Worm (Caenorhabditis elegans): Measurements from ENCODE around the gene C02F5.14.
A peak's percentile ranks its signal among the peaks of the same experiment; 100 is the strongest.

The C02F5.14 gene

DNA sequence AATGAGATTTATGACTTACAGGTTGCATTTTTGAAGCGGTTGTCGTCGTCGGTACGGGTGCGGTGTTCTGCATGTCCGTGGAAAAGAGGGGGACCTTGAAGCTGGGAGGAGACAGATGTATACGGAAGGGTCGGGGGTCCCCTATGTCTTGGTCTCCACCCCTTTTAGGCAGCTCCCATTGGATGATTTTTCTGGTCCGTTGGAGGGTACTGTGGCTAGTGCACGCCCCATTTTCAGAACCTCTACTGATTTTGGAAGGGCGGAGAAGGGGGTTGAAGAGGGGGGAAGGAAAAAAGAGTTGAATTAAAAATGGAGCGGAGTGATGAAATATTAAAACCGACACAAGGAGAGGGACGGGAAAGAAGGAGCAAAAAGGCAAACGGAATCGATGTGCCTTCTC, 19.1 kb downstream of the C02F5.14 start, which contains the start of gene unc-86:
Gene unc-86, minus strand, starts transcription at position 113 of the 400 bp plus-strand sequence.
- TF ChIP-seq egl-27 (tag; optimal IDR thresholded peaks at IDR 0.05) = no peak
- TF ChIP-seq aha-1 (tag) = peak; percentile 2

DNA sequence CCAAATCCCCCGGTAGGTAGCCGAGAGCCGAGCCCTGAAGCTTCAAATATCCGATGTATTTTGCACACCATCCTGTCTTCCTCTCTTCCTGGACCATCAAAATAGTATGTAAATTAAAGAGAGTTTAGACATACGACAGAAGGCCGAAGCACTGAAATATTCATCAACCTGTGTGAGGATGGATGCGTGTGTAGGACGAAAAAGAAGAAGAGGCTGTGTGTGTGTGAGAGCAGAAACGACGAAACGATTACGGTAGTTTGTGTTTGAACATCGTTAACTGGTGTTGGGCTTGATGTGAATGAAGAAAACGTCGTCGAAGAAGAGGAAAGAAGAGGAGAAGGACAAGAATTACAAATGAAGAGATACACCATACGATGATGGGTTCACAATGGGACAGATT, 23.8 kb downstream of the C02F5.14 start:
- TF ChIP-seq aha-1 (tag) (peak; percentile 29), unc-62 (GFP tag; optimal IDR thresholded peaks at IDR 0.05 in 1 of 2) (peak in 1 of 2 experiments; percentile 59), unc-62 (tag; optimal IDR thresholded peaks at IDR 0.05) (no peak), ces-1 (GFP tag; optimal IDR thresholded peaks at IDR 0.05) (no peak)

DNA sequence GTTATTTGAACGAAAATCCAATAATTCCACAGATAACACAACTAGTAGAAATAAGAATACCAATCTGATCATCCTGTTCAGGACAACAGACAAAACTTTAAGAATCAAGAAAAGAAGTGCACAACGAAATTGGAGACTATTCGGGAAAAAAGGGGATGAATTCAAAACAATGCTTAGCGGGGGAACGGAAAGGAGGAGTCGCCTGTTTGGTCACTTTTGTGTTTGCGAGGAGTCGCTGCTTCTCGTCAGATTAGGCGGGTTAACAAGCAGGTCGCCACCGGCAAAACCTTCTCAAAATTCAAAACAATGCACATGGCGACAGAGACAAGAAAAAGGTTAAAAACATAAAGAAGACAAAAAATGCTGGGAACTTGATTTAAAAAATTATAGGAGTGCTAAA, 25.5 kb downstream of the C02F5.14 start, which contains the start of gene C30A5.10:
Gene C30A5.10, minus strand, starts transcription at position 101 of the 400 bp plus-strand sequence.
- TF ChIP-seq nhr-41 (GFP tag; IDR thresholded peaks at IDR 0.05) = no peak
- TF ChIP-seq unc-62 (GFP tag; optimal IDR thresholded peaks at IDR 0.05 in 1 of 2) = peak in 1 of 2 experiments; percentile 16
- no peak for TF ChIP-seq unc-62 (tag; optimal IDR thresholded peaks at IDR 0.05)
- no peak for TF ChIP-seq T20F7.1 (GFP tag; optimal IDR thresholded peaks at IDR 0.05)
- TF ChIP-seq ceh-44 (GFP tag; IDR thresholded peaks at IDR 0.05) = no peak

DNA sequence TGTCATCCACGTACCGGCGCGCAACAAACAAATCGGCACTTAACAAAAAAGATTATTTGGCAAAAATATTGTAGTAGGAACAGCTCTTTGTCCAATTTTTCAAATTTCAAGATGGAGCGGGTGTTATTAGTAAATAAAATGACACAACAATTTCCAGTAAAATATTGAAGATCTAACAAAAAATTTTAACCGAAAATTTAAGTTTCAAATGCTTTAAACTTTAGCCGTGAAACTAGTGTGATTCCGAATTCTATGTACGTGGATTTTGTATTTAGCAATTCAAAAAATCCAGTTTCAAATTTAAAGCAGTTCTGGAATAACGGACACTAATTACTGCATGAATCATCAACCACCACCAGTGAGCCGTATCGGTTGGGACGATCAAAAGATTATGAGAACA, 32.6 kb downstream of the C02F5.14 start, which contains the start of gene snb-5:
Gene snb-5, plus strand, starts transcription at position 301 of the 400 bp plus-strand sequence.
- TF ChIP-seq ZK337.2 (GFP tag; IDR thresholded peaks at IDR 0.05) (no peak), ztf-11 (tag; optimal IDR thresholded peaks at IDR 0.05) (no peak), mdl-1 (tag; optimal IDR thresholded peaks at IDR 0.05) (no peak), nhr-42 (GFP tag; IDR thresholded peaks at IDR 0.05) (no peak), lin-13 (GFP tag; optimal IDR thresholded peaks at IDR 0.05) (no peak), madf-9 (GFP tag; conservative IDR thresholded peaks at IDR 0.05) (no peak), jun-1 (tag; optimal IDR thresholded peaks at IDR 0.05) (no peak), unc-130 (GFP tag; optimal IDR thresholded peaks at IDR 0.05) (no peak), set-16 (GFP tag; IDR thresholded peaks at IDR 0.05) (no peak), dmd-9 (GFP tag; IDR thresholded peaks at IDR 0.05) (no peak), hif-1 (tag; optimal IDR thresholded peaks at IDR 0.05) (no peak), zfp-2 (tag; optimal IDR thresholded peaks at IDR 0.05) (no peak), gei-8 (GFP tag; optimal IDR thresholded peaks at IDR 0.05) (no peak), snpc-4 (tag; optimal IDR thresholded peaks at IDR 0.05) (no peak), sdz-12 (GFP tag; optimal IDR thresholded peaks at IDR 0.05) (no peak), Y105C5A.15 (GFP tag; IDR thresholded peaks at IDR 0.05) (no peak)

DNA sequence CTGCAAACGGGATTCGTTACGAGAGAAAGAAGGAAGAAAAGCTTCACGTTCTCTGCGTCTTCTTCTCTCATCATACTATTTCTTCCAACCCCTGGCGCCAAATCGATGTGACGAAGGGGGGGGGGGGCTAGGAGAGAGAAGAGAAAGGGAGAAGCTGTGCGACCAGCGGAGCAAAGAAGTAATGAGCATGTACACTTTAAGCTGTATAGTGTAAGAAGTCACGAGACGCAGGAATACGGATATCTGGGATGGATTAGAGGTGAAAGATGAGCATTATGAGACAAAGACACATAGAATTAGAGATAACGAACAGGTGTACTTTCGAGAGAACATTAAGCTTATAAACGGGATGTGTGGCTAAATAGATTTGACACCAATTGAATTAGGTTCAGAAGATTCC, 33.6 kb downstream of the C02F5.14 start:
- no peak for TF ChIP-seq fos-1 (tag; optimal IDR thresholded peaks at IDR 0.05)
- TF ChIP-seq lim-7 (GFP tag; IDR thresholded peaks at IDR 0.05) = no peak
- no peak for TF ChIP-seq sdz-12 (GFP tag; optimal IDR thresholded peaks at IDR 0.05)
- TF ChIP-seq snpc-1.2 (GFP tag; IDR thresholded peaks at IDR 0.05) = no peak
- TF ChIP-seq hlh-11 (tag; optimal IDR thresholded peaks at IDR 0.05) = no peak
- peak; percentile 63 for TF ChIP-seq rbr-2 (tag; optimal IDR thresholded peaks at IDR 0.05)
- no peak for TF ChIP-seq F26F4.8 (GFP tag; conservative IDR thresholded peaks at IDR 0.05)
- no peak for TF ChIP-seq spr-3 (GFP tag; optimal IDR thresholded peaks at IDR 0.05)
- TF ChIP-seq dmd-6 (GFP tag; IDR thresholded peaks at IDR 0.05) = 0 out of 2 replicates have a peak, but pooled peaks have one; percentile 8
- TF ChIP-seq D1046.2 (GFP tag; IDR thresholded peaks at IDR 0.05) = no peak
- no peak for TF ChIP-seq zip-2 (tag; optimal IDR thresholded peaks at IDR 0.05)
- no peak for TF ChIP-seq nhr-111 (GFP tag; optimal IDR thresholded peaks at IDR 0.05)
- no peak for TF ChIP-seq T20F7.1 (GFP tag; optimal IDR thresholded peaks at IDR 0.05)
- no peak for TF ChIP-seq ces-1 (GFP tag; optimal IDR thresholded peaks at IDR 0.05)
- TF ChIP-seq ztf-11 (tag; optimal IDR thresholded peaks at IDR 0.05) = no peak
- TF ChIP-seq lir-3 (tag; optimal IDR thresholded peaks at IDR 0.05) = no peak
- TF ChIP-seq nhr-11 (tag; optimal IDR thresholded peaks at IDR 0.05) = peak; percentile 45
- TF ChIP-seq php-3 (GFP tag; IDR thresholded peaks at IDR 0.05) = no peak
- no peak for TF ChIP-seq spr-1 (tag; optimal IDR thresholded peaks at IDR 0.05)
- TF ChIP-seq mdl-1 (tag; optimal IDR thresholded peaks at IDR 0.05) = no peak
- TF ChIP-seq nhr-28 (tag; optimal IDR thresholded peaks at IDR 0.05) = no peak
- no peak for TF ChIP-seq nhr-42 (GFP tag; IDR thresholded peaks at IDR 0.05)
- TF ChIP-seq mxl-3 (GFP tag; optimal IDR thresholded peaks at IDR 0.05) = no peak
- no peak for TF ChIP-seq unc-39 (tag; optimal IDR thresholded peaks at IDR 0.05)
- no peak for TF ChIP-seq mxl-2 (GFP tag; conservative IDR thresholded peaks at IDR 0.05)
- TF ChIP-seq F49E8.2 (tag; optimal IDR thresholded peaks at IDR 0.05; ENCODE audit: borderline replicate concordance) = no peak
- TF ChIP-seq dpl-1 (GFP tag; optimal IDR thresholded peaks at IDR 0.05) = peak; percentile 6
